Fruit fly (Drosophila melanogaster) whole organism, wandering third instar larva: Measurements from ENCODE around the gene Dpp10.

ENCODE experiments used
- Abd-B ChIP-seq: fragments of >200 bp; optimal IDR thresholded peaks from 2 replicates; lab custom pipeline; 2017; ENCODE audit warnings: missing biosample characterization, missing genetic modification characterization
- CG32264 ChIP-seq: fragments of 200-800 bp; sonication (Bioruptor generic); optimal IDR thresholded peaks from 2 replicates; lab custom pipeline; 2016; ENCODE audit warnings: missing biosample characterization, missing genetic modification characterization
- CG9705 ChIP-seq: fragments of 200-800 bp; sonication (Bioruptor generic); optimal IDR thresholded peaks from 2 replicates; lab custom pipeline; 2018; ENCODE audit warnings: missing biosample characterization, mild to moderate bottlenecking, missing genetic modification characterization
- GATAd ChIP-seq: sonication (Bioruptor generic); optimal IDR thresholded peaks from 2 replicates; lab custom pipeline; 2016; ENCODE audit warnings: missing biosample characterization, missing genetic modification characterization
- Mio ChIP-seq: sonication (Bioruptor generic); optimal IDR thresholded peaks from 2 replicates; lab custom pipeline; 2016; ENCODE audit warnings: missing biosample characterization, missing genetic modification characterization
- OdsH ChIP-seq: fragments of 200-800 bp; sonication (Bioruptor generic); optimal IDR thresholded peaks from 2 replicates; lab custom pipeline; 2016; ENCODE audit warnings: missing biosample characterization, mild to moderate bottlenecking, missing genetic modification characterization
- br ChIP-seq: fragments of 200-800 bp; sonication (Bioruptor generic); optimal IDR thresholded peaks from 2 replicates; lab custom pipeline; 2016; ENCODE audit warnings: missing biosample characterization, missing genetic modification characterization
- dsf ChIP-seq: sonication (Bioruptor generic); optimal IDR thresholded peaks from 2 replicates; lab custom pipeline; 2016; ENCODE audit warnings: missing biosample characterization, missing genetic modification characterization, borderline replicate concordance
- fru ChIP-seq: fragments of 200-800 bp; sonication (Bioruptor generic); optimal IDR thresholded peaks from 3 replicates; lab custom pipeline; 2016; ENCODE audit warnings: missing biosample characterization, mild to moderate bottlenecking, missing genetic modification characterization
- psq ChIP-seq: fragments of 200-800 bp; sonication (Bioruptor generic); optimal IDR thresholded peaks from 3 replicates; lab custom pipeline; 2017; ENCODE audit warnings: missing biosample characterization, mild to moderate bottlenecking, missing genetic modification characterization, moderate library complexity
- sage ChIP-seq: fragments of 200-800 bp; sonication (Bioruptor generic); optimal IDR thresholded peaks from 2 replicates; lab custom pipeline; 2016; ENCODE audit warnings: missing biosample characterization, mild to moderate bottlenecking, missing genetic modification characterization
- usp ChIP-seq: fragments of >200 bp; optimal IDR thresholded peaks from 2 replicates; lab custom pipeline; 2017; ENCODE audit warnings: missing biosample characterization, missing genetic modification characterization

DNA sequence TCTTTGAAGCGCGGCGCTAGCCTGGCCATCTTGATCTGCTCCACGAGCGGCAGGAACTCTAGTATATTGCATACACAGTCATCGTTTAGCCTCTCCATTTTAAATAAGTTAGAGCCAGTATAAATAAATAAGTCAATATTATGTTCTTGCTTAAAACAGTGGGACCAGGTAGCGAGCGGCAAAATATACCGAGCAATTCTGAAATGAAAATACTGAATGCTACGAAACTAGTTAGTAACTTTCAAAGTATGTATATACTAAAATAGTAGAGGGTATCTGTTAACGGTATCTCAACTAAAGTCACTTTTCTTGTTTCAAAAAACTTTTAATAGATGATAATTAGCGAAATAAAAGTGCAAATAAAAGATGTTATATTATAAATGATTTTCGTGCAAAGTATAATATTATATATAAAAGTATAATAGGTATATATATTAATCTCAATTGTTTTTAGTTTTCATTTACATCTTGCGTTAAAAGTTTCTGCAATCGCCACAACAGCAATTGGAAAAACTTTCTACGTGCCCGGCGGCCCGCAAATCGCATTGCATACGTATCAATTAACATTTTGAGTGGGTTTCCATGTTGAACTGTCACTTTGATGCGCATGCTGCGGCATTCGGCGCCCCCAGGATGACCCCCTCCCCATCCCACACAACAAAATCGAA, 34.7 kb downstream of the Dpp10 start, which contains the start of gene CG13766:
- TF ChIP-seq psq (GFP tag; lab: Kevin White, UChicago) (no peak), sage (GFP tag; lab: Kevin White, UChicago) (no peak), CG9705 (GFP tag; lab: Kevin White, UChicago) (no peak), CG32264 (no peak), dsf (GFP tag; lab: Kevin White, UChicago) (no peak), Mio (GFP tag; lab: Kevin White, UChicago) (no peak), br (GFP tag; lab: Kevin White, UChicago) (no peak), OdsH (GFP tag; lab: Kevin White, UChicago) (no peak), usp (GFP tag; lab: Kevin White, UChicago) (no peak), Abd-B (GFP tag; lab: Kevin White, UChicago) (no peak), GATAd (no peak), fru (GFP tag; lab: Kevin White, UChicago) (no peak)
